Fruit fly (Drosophila melanogaster): ENCODE data around the gene CG3009.

CG3009 gene

DNA sequence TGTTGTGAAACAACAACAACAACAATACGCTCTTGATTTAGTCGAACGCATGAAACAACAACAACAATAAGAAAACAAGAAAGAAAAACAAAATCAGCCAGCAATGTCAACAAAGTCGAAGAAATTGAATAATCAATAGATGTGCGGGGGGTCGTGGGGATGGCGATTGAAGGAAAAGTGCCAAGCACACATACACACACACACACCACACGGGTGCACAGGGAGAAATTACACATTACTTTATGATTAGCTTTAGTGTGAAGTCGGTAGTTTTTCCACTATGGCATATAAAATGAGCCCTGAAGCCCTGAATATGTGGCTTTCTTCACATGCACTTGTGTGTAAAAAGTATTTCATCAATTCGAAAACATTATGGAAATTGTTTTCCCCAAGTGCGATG lies 26.5 kb upstream of the CG3009 start:
- TF ChIP-seq h (GFP tag; optimal IDR thresholded peaks at IDR 0.05): no peak
- TF ChIP-seq Hr83 (GFP tag; optimal IDR thresholded peaks at IDR 0.05; ENCODE audit: poor library complexity, severe bottlenecking): no peak
- TF ChIP-seq brk (GFP tag; optimal IDR thresholded peaks at IDR 0.05): no peak
- no peak for TF ChIP-seq Myc (optimal IDR thresholded peaks at IDR 0.05)
- TF ChIP-seq OdsH (GFP tag; optimal IDR thresholded peaks at IDR 0.05): no peak
- TF ChIP-seq N (GFP tag; optimal IDR thresholded peaks at IDR 0.05): no peak
- no peak for TF ChIP-seq Hr78 (GFP tag; optimal IDR thresholded peaks at IDR 0.05)
- TF ChIP-seq woc (GFP tag; optimal IDR thresholded peaks at IDR 0.05): no peak
- TF ChIP-seq Rel (GFP tag; optimal IDR thresholded peaks at IDR 0.05): no peak
- TF ChIP-seq Rel (tag; optimal IDR thresholded peaks at IDR 0.05): no peak
- no peak for TF ChIP-seq Abd-B (GFP tag; optimal IDR thresholded peaks at IDR 0.05)
- TF ChIP-seq ey (GFP tag; optimal IDR thresholded peaks at IDR 0.05): no peak
- TF ChIP-seq Vsx2 (GFP tag; optimal IDR thresholded peaks at IDR 0.05; ENCODE audit: partially characterized antibody): no peak
- no peak for TF ChIP-seq HLH106 (tag; optimal IDR thresholded peaks at IDR 0.05)
- no peak for TF ChIP-seq Hnf4 (GFP tag; optimal IDR thresholded peaks at IDR 0.05)
- no peak for TF ChIP-seq br (GFP tag; optimal IDR thresholded peaks at IDR 0.05)

DNA sequence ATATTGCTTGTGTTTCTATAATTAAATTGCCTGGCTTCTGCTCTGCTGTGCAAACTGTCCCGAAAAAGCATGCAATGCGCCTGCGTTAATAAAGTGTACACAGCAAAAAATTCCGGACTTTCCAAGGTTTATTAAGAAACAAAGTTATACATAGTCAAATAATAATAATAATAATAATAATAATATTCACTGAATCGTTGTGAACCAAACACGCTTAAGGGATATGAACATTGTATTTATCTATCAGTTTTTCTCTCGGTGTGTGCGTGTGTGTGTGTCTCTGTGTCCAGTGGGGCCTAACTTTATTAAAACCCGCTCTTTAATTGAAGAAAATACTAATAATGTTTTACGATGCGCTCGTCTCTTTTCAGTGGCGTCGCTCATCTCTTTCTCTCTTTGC lies 24.7 kb upstream of the CG3009 start:
- peak; percentile 1 for TF ChIP-seq Sp1 (GFP tag; optimal IDR thresholded peaks at IDR 0.05)
- no peak for TF ChIP-seq psq (GFP tag; optimal IDR thresholded peaks at IDR 0.05)
- no peak for TF ChIP-seq h (GFP tag; optimal IDR thresholded peaks at IDR 0.05)
- peak; percentile 10 for TF ChIP-seq rgr (GFP tag; optimal IDR thresholded peaks at IDR 0.05)
- TF ChIP-seq Hr83 (GFP tag; optimal IDR thresholded peaks at IDR 0.05; ENCODE audit: poor library complexity, severe bottlenecking): no peak
- TF ChIP-seq HLH106 (tag; optimal IDR thresholded peaks at IDR 0.05): peak; percentile 30
- TF ChIP-seq foxo (GFP tag; optimal IDR thresholded peaks at IDR 0.05): peak in 1 of 2 experiments; percentile 19
- no peak for TF ChIP-seq sage (GFP tag; optimal IDR thresholded peaks at IDR 0.05)

DNA sequence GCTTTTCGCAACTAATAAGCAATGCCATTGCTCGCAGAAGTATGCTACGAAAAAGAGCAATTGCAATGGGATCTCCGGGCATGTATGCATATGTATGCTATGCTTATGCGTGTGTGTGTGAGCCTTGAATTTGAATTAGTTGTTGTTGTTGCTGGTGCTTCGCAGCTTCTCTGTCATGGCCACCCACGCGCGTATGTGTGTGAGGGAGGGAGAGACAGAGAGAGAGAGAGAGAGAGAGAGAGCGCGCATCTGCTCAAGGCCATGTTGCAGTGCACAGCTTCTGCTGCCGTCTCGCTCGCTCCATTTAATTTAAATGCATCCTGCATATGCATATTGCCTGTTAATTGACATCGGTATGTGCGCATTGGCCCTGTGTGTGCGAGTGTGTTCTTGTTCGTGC lies 24.3 kb upstream of the CG3009 start:
- no peak for TF ChIP-seq Mio (GFP tag; optimal IDR thresholded peaks at IDR 0.05)
- no peak for TF ChIP-seq sv (GFP tag; optimal IDR thresholded peaks at IDR 0.05)
- TF ChIP-seq usp (GFP tag; optimal IDR thresholded peaks at IDR 0.05): no peak
- TF ChIP-seq Vsx2 (GFP tag; optimal IDR thresholded peaks at IDR 0.05; ENCODE audit: partially characterized antibody): no peak
- TF ChIP-seq OdsH (GFP tag; optimal IDR thresholded peaks at IDR 0.05): no peak
- no peak for TF ChIP-seq Rel (GFP tag; optimal IDR thresholded peaks at IDR 0.05)
- TF ChIP-seq Rel (tag; optimal IDR thresholded peaks at IDR 0.05): no peak
- no peak for TF ChIP-seq jim (GFP tag; optimal IDR thresholded peaks at IDR 0.05)
- TF ChIP-seq Hr83 (GFP tag; optimal IDR thresholded peaks at IDR 0.05; ENCODE audit: poor library complexity, severe bottlenecking): no peak
- no peak for TF ChIP-seq N (GFP tag; optimal IDR thresholded peaks at IDR 0.05)
- no peak for TF ChIP-seq br (GFP tag; optimal IDR thresholded peaks at IDR 0.05)
- no peak for TF ChIP-seq brk (GFP tag; optimal IDR thresholded peaks at IDR 0.05)

DNA sequence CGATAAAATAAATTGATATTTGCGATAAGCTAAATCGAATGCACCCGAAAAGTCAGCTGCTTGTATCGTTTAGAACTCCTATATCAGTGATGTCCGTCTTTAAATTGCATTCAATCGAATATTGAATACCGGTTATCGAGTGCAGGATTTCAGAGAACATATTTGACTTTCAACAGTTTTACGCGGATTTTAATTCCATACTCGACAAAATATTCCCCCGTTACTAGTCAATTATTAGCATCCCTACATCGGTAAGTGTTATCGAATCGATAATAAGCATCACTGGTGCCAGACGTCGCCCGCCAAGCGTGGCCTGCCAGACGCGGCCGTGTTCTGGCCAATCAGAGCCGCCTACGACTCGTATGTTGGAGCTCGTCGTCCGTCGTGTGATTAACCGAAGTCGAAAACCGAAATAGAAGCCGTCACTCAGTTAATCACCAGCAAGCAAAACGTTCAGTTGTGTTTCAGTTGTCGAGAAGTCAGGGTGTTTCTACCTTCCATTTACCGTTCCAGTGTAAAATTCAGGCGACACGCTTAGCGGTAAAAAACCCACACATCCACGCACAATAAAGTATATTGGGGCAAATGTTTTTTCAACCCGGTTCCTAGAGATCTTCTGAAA lies 21.4 kb upstream of the CG3009 start, which contains the start of gene ctp:
TSS of gene ctp (plus strand) at position 23 of the 622 bp plus-strand sequence.
- TF ChIP-seq Hnf4 (GFP tag; optimal IDR thresholded peaks at IDR 0.05): peak; percentile 58
- TF ChIP-seq Sp1 (GFP tag; optimal IDR thresholded peaks at IDR 0.05): peak; percentile 59
- peak; percentile 52 for TF ChIP-seq rgr (GFP tag; optimal IDR thresholded peaks at IDR 0.05)
- peak; percentile 54 for TF ChIP-seq fru (GFP tag; optimal IDR thresholded peaks at IDR 0.05)
- TF ChIP-seq dl (GFP tag; optimal IDR thresholded peaks at IDR 0.05; ENCODE audit: insufficient read depth in 1 of 2, partially characterized antibody in 2 of 2): peak in 1 of 2 experiments; percentile 40
- peak; percentile 52 for TF ChIP-seq ey (GFP tag; optimal IDR thresholded peaks at IDR 0.05)
- TF ChIP-seq pan (optimal IDR thresholded peaks at IDR 0.05): no peak
- no peak for TF ChIP-seq Dfd (GFP tag; optimal IDR thresholded peaks at IDR 0.05)
- TF ChIP-seq Mio (GFP tag; optimal IDR thresholded peaks at IDR 0.05): no peak
- TF ChIP-seq GATAd (GFP tag; optimal IDR thresholded peaks at IDR 0.05): no peak
- peak; percentile 77 for TF ChIP-seq Jra (GFP tag; optimal IDR thresholded peaks at IDR 0.05)
- no peak for TF ChIP-seq lola (GFP tag; optimal IDR thresholded peaks at IDR 0.05)
- TF ChIP-seq Myc (optimal IDR thresholded peaks at IDR 0.05): peak; percentile 75
- TF ChIP-seq CG32264 (GFP tag; optimal IDR thresholded peaks at IDR 0.05): peak; percentile 30
- no peak for TF ChIP-seq sage (GFP tag; optimal IDR thresholded peaks at IDR 0.05)
- no peak for TF ChIP-seq dsf (GFP tag; optimal IDR thresholded peaks at IDR 0.05; ENCODE audit: borderline replicate concordance)
- TF ChIP-seq jim (GFP tag; optimal IDR thresholded peaks at IDR 0.05): no peak
- TF ChIP-seq Dif (GFP tag; optimal IDR thresholded peaks at IDR 0.05; ENCODE audit: partially characterized antibody): peak; percentile 76
- peak; percentile 63 for TF ChIP-seq h (GFP tag; optimal IDR thresholded peaks at IDR 0.05)
- TF ChIP-seq foxo (GFP tag; optimal IDR thresholded peaks at IDR 0.05): peak in 1 of 2 experiments; percentile 60
- peak; percentile 20 for TF ChIP-seq psq (GFP tag; optimal IDR thresholded peaks at IDR 0.05)
- TF ChIP-seq br (GFP tag; optimal IDR thresholded peaks at IDR 0.05): peak; percentile 65
- TF ChIP-seq brk (GFP tag; optimal IDR thresholded peaks at IDR 0.05): no peak
- TF ChIP-seq woc (GFP tag; optimal IDR thresholded peaks at IDR 0.05): peak; percentile 82
- TF ChIP-seq HLH106 (tag; optimal IDR thresholded peaks at IDR 0.05): peak; percentile 46
- TF ChIP-seq OdsH (GFP tag; optimal IDR thresholded peaks at IDR 0.05): peak; percentile 19
- peak; percentile 12 for TF ChIP-seq sv (GFP tag; optimal IDR thresholded peaks at IDR 0.05)
- TF ChIP-seq Rel (GFP tag; optimal IDR thresholded peaks at IDR 0.05): peak; percentile 38
- peak; percentile 98 for TF ChIP-seq Rel (tag; optimal IDR thresholded peaks at IDR 0.05)
- no peak for TF ChIP-seq Vsx2 (GFP tag; optimal IDR thresholded peaks at IDR 0.05; ENCODE audit: partially characterized antibody)
- no peak for TF ChIP-seq Hr78 (GFP tag; optimal IDR thresholded peaks at IDR 0.05)
- no peak for TF ChIP-seq CrebA (GFP tag; optimal IDR thresholded peaks at IDR 0.05; ENCODE audit: borderline replicate concordance)
- TF ChIP-seq usp (GFP tag; optimal IDR thresholded peaks at IDR 0.05): no peak
- TF ChIP-seq Hr83 (GFP tag; optimal IDR thresholded peaks at IDR 0.05; ENCODE audit: poor library complexity, severe bottlenecking): peak; percentile 67
- TF ChIP-seq tai (GFP tag; optimal IDR thresholded peaks at IDR 0.05): peak; percentile 65
- TF ChIP-seq dmrt93B (GFP tag; optimal IDR thresholded peaks at IDR 0.05): no peak
- TF ChIP-seq N (GFP tag; optimal IDR thresholded peaks at IDR 0.05): no peak

Measured in whole organism, wandering third instar larva.